Fruit fly (Drosophila melanogaster) Kc167 (cell line): Measurements from ENCODE around the gene CG1635.

ENCODE experiments used
- Myc ChIP-seq: fragments of >200 bp; optimal IDR thresholded peaks from 2 replicates; lab custom pipeline; 2017; ENCODE audit warnings: missing external identifiers
- Sin3A ChIP-seq: fragments of >200 bp; optimal IDR thresholded peaks from 2 replicates; lab custom pipeline; 2018; ENCODE audit warnings: missing external identifiers
- h ChIP-seq: fragments of >200 bp; optimal IDR thresholded peaks from 3 replicates; lab custom pipeline; 2018; ENCODE audit warnings: missing external identifiers
- insv ChIP-seq: fragments of >200 bp; optimal IDR thresholded peaks from 3 replicates; lab custom pipeline; 2018; ENCODE audit warnings: missing external identifiers
- psq ChIP-seq: fragments of >200 bp; optimal IDR thresholded peaks from 2 replicates; lab custom pipeline; 2017; ENCODE audit warnings: missing external identifiers

DNA sequence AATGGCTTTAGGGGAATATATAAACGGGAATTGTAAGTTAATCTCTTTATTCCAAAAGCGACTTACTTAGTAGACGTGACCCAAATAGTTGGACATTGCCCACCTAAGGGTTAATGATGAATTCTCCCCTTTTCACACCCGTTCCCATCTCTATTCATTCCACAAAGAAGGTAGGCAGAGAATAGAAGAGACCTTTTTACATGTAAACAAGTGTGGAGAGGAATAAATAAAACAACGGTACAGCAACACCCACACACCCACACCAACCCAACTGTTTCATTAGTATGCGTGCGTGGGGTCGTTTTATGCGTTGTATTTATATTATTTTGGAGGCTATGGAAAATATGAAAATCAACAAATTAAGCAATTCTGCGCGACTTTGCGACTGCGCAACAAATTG lies 19.6 kb downstream of the CG1635 start:
- TF ChIP-seq Sin3A (lab: Kevin White, UChicago) (no peak), psq (lab: Kevin White, UChicago) (no peak), h (lab: Kevin White, UChicago) (no peak), insv (lab: Kevin White, UChicago) (no peak), Myc (no peak)
